Fruit fly (Drosophila melanogaster) whole organism, embryonic: ENCODE results near the gene IleRS-m.
A peak's percentile ranks its signal among the peaks of the same experiment; 100 is the strongest.

Source experiments
- CG11723 ChIP-seq: fragments of 200-800 bp; sonication (Bioruptor generic); optimal IDR thresholded peaks from 2 replicates; lab custom pipeline; 2017; ENCODE audit warnings: missing biosample characterization, mild to moderate bottlenecking, missing genetic modification characterization
- CG1233 ChIP-seq: fragments of 200-800 bp; sonication (Bioruptor generic); optimal IDR thresholded peaks from 4 replicates; lab custom pipeline; 2018; ENCODE audit warnings: missing biosample characterization, mild to moderate bottlenecking, missing genetic modification characterization
- CG12659 ChIP-seq: fragments of 200-800 bp; sonication (Bioruptor generic); optimal IDR thresholded peaks from 3 replicates; lab custom pipeline; 2017; ENCODE audit warnings: mild to moderate bottlenecking, missing biosample characterization, missing genetic modification reagents, missing genetic modification characterization
- CG15011 ChIP-seq: fragments of 200-800 bp; sonication (Bioruptor generic); optimal IDR thresholded peaks from 3 replicates; lab custom pipeline; 2018; ENCODE audit warnings: missing biosample characterization, mild to moderate bottlenecking, missing genetic modification characterization
- CG15073 ChIP-seq: fragments of 200-800 bp; sonication (Bioruptor generic); optimal IDR thresholded peaks from 2 replicates; lab custom pipeline; 2016; ENCODE audit warnings: missing biosample characterization, missing genetic modification characterization
- CG16779 ChIP-seq: fragments of 200-800 bp; sonication (Bioruptor generic); IDR thresholded peaks from 2 replicates; pipeline ENCODE4 v1.3.6; 2022; ENCODE audit warnings: missing biosample characterization, missing genetic modification characterization
- CG17385 ChIP-seq: fragments of 200-800 bp; sonication (Bioruptor generic); optimal IDR thresholded peaks from 3 replicates; lab custom pipeline; 2018; ENCODE audit warnings: missing biosample characterization, mild to moderate bottlenecking, missing genetic modification characterization
- CG1792 ChIP-seq: fragments of 200-800 bp; sonication (Bioruptor generic); optimal IDR thresholded peaks from 2 replicates; lab custom pipeline; 2016; ENCODE audit warnings: missing biosample characterization, missing genetic modification characterization
- CG2712 ChIP-seq: fragments of 200-800 bp; optimal IDR thresholded peaks from 3 replicates; lab custom pipeline; 2019; ENCODE audit warnings: missing biosample characterization, mild to moderate bottlenecking, missing genetic modification characterization, moderate library complexity
- CG34422 ChIP-seq: fragments of 200-800 bp; sonication (Bioruptor generic); IDR thresholded peaks from 3 replicates; pipeline ENCODE4 v1.3.6; 2022; ENCODE audit warnings: missing biosample characterization, missing genetic modification characterization
- CG4282 ChIP-seq: fragments of 200-800 bp; sonication (Bioruptor generic); optimal IDR thresholded peaks from 2 replicates; lab custom pipeline; 2016; ENCODE audit warnings: missing biosample characterization, missing genetic modification characterization
- CG4404 ChIP-seq: fragments of 200-800 bp; sonication (Bioruptor generic); IDR thresholded peaks from 2 replicates; pipeline ENCODE4 v1.3.6; 2022; ENCODE audit warnings: missing biosample characterization, missing genetic modification characterization
- CG6654 ChIP-seq: fragments of 200-800 bp; sonication (Bioruptor generic); optimal IDR thresholded peaks from 2 replicates; lab custom pipeline; 2017; ENCODE audit warnings: missing biosample characterization, mild to moderate bottlenecking, missing genetic modification characterization
- CG8359 ChIP-seq: fragments of 200-800 bp; sonication (Bioruptor generic); optimal IDR thresholded peaks from 2 replicates; lab custom pipeline; 2017; ENCODE audit warnings: missing biosample characterization, mild to moderate bottlenecking, missing genetic modification characterization, borderline replicate concordance
- CG9437 ChIP-seq: fragments of 200-800 bp; sonication (Bioruptor generic); optimal IDR thresholded peaks from 2 replicates; lab custom pipeline; 2018; ENCODE audit warnings: missing biosample characterization, mild to moderate bottlenecking, missing genetic modification characterization
- Dll ChIP-seq: fragments of 200-800 bp; sonication (Bioruptor generic); IDR thresholded peaks from 4 replicates; pipeline ENCODE4 v1.3.6; 2022; ENCODE audit warnings: missing biosample characterization, missing genetic modification characterization; ENCODE audit not compliant: partially characterized antibody
- Drgx ChIP-seq: fragments of 200-800 bp; sonication (Bioruptor generic); IDR thresholded peaks from 2 replicates; pipeline ENCODE4 v1.3.6; 2022; ENCODE audit warnings: missing biosample characterization, missing genetic modification characterization
- GATAe ChIP-seq: fragments of 200-800 bp; sonication (Bioruptor generic); conservative IDR thresholded peaks from 2 replicates; pipeline ENCODE4 v1.3.6; 2022; ENCODE audit warnings: missing biosample characterization, missing genetic modification characterization
- H15 ChIP-seq: fragments of 200-800 bp; sonication (Bioruptor generic); IDR thresholded peaks from 3 replicates; pipeline ENCODE4 v1.3.6; 2022; ENCODE audit warnings: missing biosample characterization, missing genetic modification characterization
- H2.0 ChIP-seq: fragments of 200-800 bp; sonication (Bioruptor generic); IDR thresholded peaks from 2 replicates; pipeline ENCODE4 v1.3.6; 2022; ENCODE audit warnings: missing biosample characterization, missing genetic modification characterization
- Hr78 ChIP-seq, 2 experiments: fragments of 200-800 bp in 1 of 2; fragments of >200 bp in 1 of 2; sonication (Bioruptor generic) in 1 of 2; optimal IDR thresholded peaks; 2 replicates each; lab custom pipeline; 2017 to 2019; ENCODE audit warnings: missing biosample characterization in 2 of 2, missing genetic modification characterization in 2 of 2, mild to moderate bottlenecking in 1 of 2, moderate library complexity in 1 of 2
- Meics ChIP-seq: fragments of 200-800 bp; sonication (Bioruptor generic); optimal IDR thresholded peaks from 2 replicates; lab custom pipeline; 2017; ENCODE audit warnings: missing biosample characterization, mild to moderate bottlenecking, missing genetic modification characterization
- NC2β ChIP-seq: fragments of 200-800 bp; sonication (Bioruptor generic); optimal IDR thresholded peaks from 2 replicates; lab custom pipeline; 2016; ENCODE audit warnings: missing biosample characterization, missing genetic modification characterization
- Poxn ChIP-seq: fragments of 200-800 bp; sonication (Bioruptor generic); IDR thresholded peaks from 2 replicates; pipeline ENCODE4 v1.3.6; 2022; ENCODE audit warnings: missing biosample characterization, missing genetic modification characterization
- Ravus ChIP-seq: fragments of 200-800 bp; sonication (Bioruptor generic); IDR thresholded peaks from 2 replicates; pipeline ENCODE4 v1.3.6; 2022; ENCODE audit warnings: missing biosample characterization, missing genetic modification characterization
- Tbp ChIP-seq: fragments of >200 bp; optimal IDR thresholded peaks from 2 replicates; lab custom pipeline; 2018; ENCODE audit warnings: missing biosample characterization, missing genetic modification characterization
- ab ChIP-seq: fragments of 200-800 bp; sonication (Bioruptor generic); optimal IDR thresholded peaks from 2 replicates; lab custom pipeline; 2016; ENCODE audit warnings: missing biosample characterization, missing genetic modification characterization
- al ChIP-seq: fragments of 200-800 bp; sonication (Bioruptor generic); IDR thresholded peaks from 2 replicates; pipeline ENCODE4 v1.3.6; 2022; ENCODE audit warnings: missing biosample characterization, missing genetic modification characterization
- bigmax ChIP-seq: fragments of 200-800 bp; sonication (Bioruptor generic); optimal IDR thresholded peaks from 2 replicates; lab custom pipeline; 2018; ENCODE audit warnings: missing biosample characterization, mild to moderate bottlenecking, missing genetic modification characterization
- bsh ChIP-seq, 2 experiments: fragments of 200-800 bp; sonication (Bioruptor generic); optimal IDR thresholded peaks; 2 replicates each; lab custom pipeline; 2017 to 2018; ENCODE audit warnings: mild to moderate bottlenecking in 2 of 2, missing biosample characterization in 2 of 2, missing genetic modification characterization in 2 of 2, moderate library complexity in 1 of 2
- cad ChIP-seq: fragments of >200 bp; optimal IDR thresholded peaks from 2 replicates; lab custom pipeline; 2017; ENCODE audit warnings: missing biosample characterization, missing genetic modification characterization
- dmrt99B ChIP-seq: fragments of 200-800 bp; sonication (Bioruptor generic); optimal IDR thresholded peaks from 2 replicates; lab custom pipeline; 2018; ENCODE audit warnings: missing biosample characterization, mild to moderate bottlenecking, missing genetic modification characterization, moderate library complexity
- esg ChIP-seq: fragments of 200-800 bp; sonication (Bioruptor generic); conservative IDR thresholded peaks from 2 replicates; pipeline ENCODE4 v1.3.6; 2022; ENCODE audit warnings: missing biosample characterization, missing genetic modification characterization
- exex ChIP-seq: fragments of 200-800 bp; sonication (Bioruptor generic); optimal IDR thresholded peaks from 4 replicates; lab custom pipeline; 2018; ENCODE audit warnings: missing biosample characterization, mild to moderate bottlenecking, missing genetic modification characterization, moderate library complexity
- kay ChIP-seq: fragments of 200-800 bp; sonication (Bioruptor generic); optimal IDR thresholded peaks from 2 replicates; lab custom pipeline; 2016; ENCODE audit warnings: missing biosample characterization, missing genetic modification characterization
- klu ChIP-seq: fragments of 200-800 bp; sonication (Bioruptor generic); IDR thresholded peaks from 2 replicates; pipeline ENCODE4 v1.3.6; 2022; ENCODE audit warnings: missing biosample characterization, missing genetic modification characterization
- lmd ChIP-seq: fragments of 200-800 bp; sonication (Bioruptor generic); IDR thresholded peaks from 2 replicates; pipeline ENCODE4 v1.3.6; 2022; ENCODE audit warnings: missing biosample characterization, missing genetic modification characterization
- nmo ChIP-seq: fragments of 200-800 bp; sonication (Bioruptor generic); optimal IDR thresholded peaks from 2 replicates; lab custom pipeline; 2018; ENCODE audit warnings: missing biosample characterization, mild to moderate bottlenecking, missing genetic modification characterization, moderate library complexity
- nom ChIP-seq: fragments of 200-800 bp; sonication (Bioruptor generic); optimal IDR thresholded peaks from 2 replicates; lab custom pipeline; 2017; ENCODE audit warnings: missing biosample characterization, missing genetic modification characterization, mild to moderate bottlenecking, moderate library complexity, missing genetic modification reagents
- odd ChIP-seq: fragments of 200-800 bp; sonication (Bioruptor generic); optimal IDR thresholded peaks from 2 replicates; lab custom pipeline; 2017; ENCODE audit warnings: missing biosample characterization, mild to moderate bottlenecking, missing genetic modification characterization
- p53 ChIP-seq: fragments of 200-800 bp; sonication (Bioruptor generic); optimal IDR thresholded peaks from 2 replicates; lab custom pipeline; 2016; ENCODE audit warnings: missing biosample characterization, missing genetic modification characterization
- pfk ChIP-seq: fragments of 200-800 bp; sonication (Bioruptor generic); optimal IDR thresholded peaks from 2 replicates; lab custom pipeline; 2018; ENCODE audit warnings: missing biosample characterization, mild to moderate bottlenecking, missing genetic modification characterization, moderate library complexity
- pzg ChIP-seq: fragments of 200-800 bp; sonication (Bioruptor generic); optimal IDR thresholded peaks from 3 replicates; lab custom pipeline; 2018; ENCODE audit warnings: missing biosample characterization, mild to moderate bottlenecking, missing genetic modification characterization, moderate library complexity
- seq ChIP-seq: fragments of 200-800 bp; sonication (Bioruptor generic); IDR thresholded peaks from 2 replicates; pipeline ENCODE4 v1.3.6; 2022; ENCODE audit warnings: missing biosample characterization, missing genetic modification characterization
- tio ChIP-seq: fragments of 200-800 bp; sonication (Bioruptor generic); optimal IDR thresholded peaks from 2 replicates; lab custom pipeline; 2017; ENCODE audit warnings: missing biosample characterization, missing genetic modification characterization, inconsistent platforms
- tll ChIP-seq, 2 experiments: fragments of 200-800 bp in 1 of 2; fragments of >200 bp in 1 of 2; sonication (Bioruptor generic) in 1 of 2; optimal IDR thresholded peaks; 2 replicates each; lab custom pipeline; 2017 to 2019; ENCODE audit warnings: missing biosample characterization in 2 of 2, missing genetic modification characterization in 2 of 2, mild to moderate bottlenecking in 1 of 2, moderate library complexity in 1 of 2
- unc-4 ChIP-seq: fragments of 200-800 bp; sonication (Bioruptor generic); IDR thresholded peaks from 2 replicates; pipeline ENCODE4 v1.3.6; 2022; ENCODE audit warnings: missing biosample characterization, missing genetic modification characterization; ENCODE audit not compliant: partially characterized antibody
- vvl ChIP-seq: fragments of 200-800 bp; sonication (Bioruptor generic); IDR thresholded peaks from 2 replicates; pipeline ENCODE4 v1.3.6; 2022; ENCODE audit warnings: missing biosample characterization, missing genetic modification characterization
- wdn ChIP-seq: fragments of 200-800 bp; sonication (Bioruptor generic); IDR thresholded peaks from 2 replicates; pipeline ENCODE4 v1.3.6; 2022; ENCODE audit warnings: missing biosample characterization, missing genetic modification characterization

Gene IleRS-m

dm6 chr3L:16113607-16114337, 13.7 kb downstream of the IleRS-m start (continued):
- TF ChIP-seq CG17385 (no peak), odd (GFP tag; lab: Kevin White, UChicago) (no peak), Tbp (GFP tag; lab: Kevin White, UChicago) (no peak), CG8359 (GFP tag; lab: Kevin White, UChicago) (peak; percentile 40), cad (GFP tag; lab: Kevin White, UChicago) (peak; percentile 62), nom (GFP tag; lab: Kevin White, UChicago) (peak; percentile 73), al (GFP tag; lab: Robert Waterston, UW) (peak; percentile 71), lmd (GFP tag; lab: Robert Waterston, UW) (peak; percentile 82; the same call in 1 of the 2 replicates), p53 (GFP tag; lab: Kevin White, UChicago) (peak; percentile 72), CG2712 (tag; lab: Kevin White, UChicago) (peak; percentile 84), CG4282 (GFP tag; lab: Kevin White, UChicago) (peak; percentile 75), wdn (no peak), CG6654 (no peak), CG16779 (GFP tag; lab: Robert Waterston, UW) (no peak), kay (GFP tag; lab: Kevin White, UChicago) (peak; percentile 83), CG4404 (GFP tag; lab: Robert Waterston, UW) (peak; percentile 52), CG9437 (GFP tag; lab: Kevin White, UChicago) (peak; percentile 63), seq (peak; percentile 83), exex (peak; percentile 64), tio (GFP tag; lab: Kevin White, UChicago) (no peak), CG34422 (GFP tag; lab: Robert Waterston, UW) (peak; percentile 76), esg (GFP tag; lab: Robert Waterston, UW) (peak; percentile 75), bsh (GFP tag; optimal IDR thresholded peaks at IDR 0.05; lab: Kevin White, UChicago) (peak; percentile 41 to 71), vvl (GFP tag; lab: Robert Waterston, UW) (peak; percentile 90), Drgx (GFP tag; lab: Robert Waterston, UW) (peak; percentile 91), CG1792 (GFP tag; lab: Kevin White, UChicago) (peak; percentile 86), Dll (GFP tag; lab: Robert Waterston, UW) (peak; percentile 72), bigmax (GFP tag; lab: Kevin White, UChicago) (peak; percentile 50), CG11723 (GFP tag; lab: Kevin White, UChicago) (peak; percentile 75), dmrt99B (tag; lab: Kevin White, UChicago) (no peak), H15 (GFP tag; lab: Robert Waterston, UW) (no peak; the same call in 2 of the 3 replicates), pfk (GFP tag; lab: Kevin White, UChicago) (peak; percentile 58), klu (GFP tag; lab: Robert Waterston, UW) (peak; percentile 55; the same call in 1 of the 2 replicates), CG15011 (GFP tag; lab: Kevin White, UChicago) (no peak), GATAe (GFP tag; lab: Robert Waterston, UW) (no peak), NC2β (GFP tag; lab: Kevin White, UChicago) (peak; percentile 73), H2.0 (GFP tag; lab: Robert Waterston, UW) (peak; percentile 67), pzg (peak; percentile 86), CG1233 (GFP tag; lab: Kevin White, UChicago) (peak; percentile 79), unc-4 (peak; percentile 68), nmo (GFP tag; lab: Kevin White, UChicago) (peak; percentile 82), CG12659 (GFP tag; lab: Kevin White, UChicago) (peak; percentile 98), tll (GFP tag; optimal IDR thresholded peaks at IDR 0.05; lab: Kevin White, UChicago) (peak in 1 of 2 experiments; percentile 59), Poxn (0 out of 2 replicates have a peak, but pooled peaks have one; percentile 34), Hr78 (GFP tag; optimal IDR thresholded peaks at IDR 0.05; lab: Kevin White, UChicago) (no peak), Ravus (GFP tag; lab: Robert Waterston, UW) (no peak; the same call in 1 of the 2 replicates), CG15073 (GFP tag; lab: Kevin White, UChicago) (peak; percentile 32), ab (GFP tag; lab: Kevin White, UChicago) (peak; percentile 51), Meics (GFP tag; lab: Kevin White, UChicago) (peak; percentile 85)
